Worm (Caenorhabditis elegans) whole organism, L4 larva: ENCODE results near the gene F58H1.6.

ENCODE experiments used
- cey-2 ChIP-seq: sonication (generic microtip); optimal IDR thresholded peaks from 3 replicates; lab custom pipeline; 2017; ENCODE audit warnings: missing genetic modification characterization, mild to moderate bottlenecking, missing compliant biosample characterization, antibody characterized with exemption, borderline replicate concordance; ENCODE audit not compliant: insufficient read depth
- fkh-10 ChIP-seq: fragments of 150-350 bp; optimal IDR thresholded peaks from 2 replicates; lab custom pipeline; 2014; ENCODE audit warnings: missing biosample characterization, missing genetic modification reagents, missing genetic modification characterization
- lir-3 ChIP-seq: sonication (generic microtip); optimal IDR thresholded peaks from 2 replicates; lab custom pipeline; 2016; ENCODE audit warnings: mild to moderate bottlenecking, missing genetic modification characterization, missing compliant biosample characterization
- nhr-11 ChIP-seq: fragments of 150-350 bp; optimal IDR thresholded peaks from 2 replicates; lab custom pipeline; 2014; ENCODE audit warnings: missing biosample characterization, missing genetic modification characterization
- ztf-7 ChIP-seq: fragments of 150-350 bp; optimal IDR thresholded peaks from 2 replicates; lab custom pipeline; 2014; ENCODE audit warnings: missing biosample characterization, missing genetic modification characterization

DNA sequence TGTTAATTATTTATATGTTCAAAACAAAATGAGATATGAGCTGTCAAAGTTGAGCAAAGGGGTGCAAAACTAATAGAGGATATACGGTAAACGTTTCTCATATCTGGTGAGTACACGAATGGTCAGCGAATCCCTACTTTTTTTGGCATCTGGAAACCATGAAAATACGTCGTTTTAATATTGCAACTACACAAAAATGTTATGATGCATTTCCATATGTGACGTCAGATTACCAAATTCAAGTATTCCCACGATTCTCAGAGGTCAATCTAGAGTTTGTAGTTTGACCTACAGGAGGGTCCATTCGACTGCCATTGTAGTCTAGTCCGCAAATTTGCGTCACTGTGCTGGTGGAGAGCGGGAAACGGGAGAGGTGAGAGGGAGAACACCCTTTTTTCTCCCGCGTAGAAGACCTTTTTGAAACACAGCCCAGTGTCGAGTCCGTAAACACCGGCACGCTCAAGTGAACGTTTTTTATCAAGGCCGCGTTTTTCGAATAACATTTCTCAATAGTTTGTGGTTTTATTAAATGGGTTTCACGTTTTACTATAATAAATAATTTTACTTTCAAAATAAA lies 46.0 kb upstream of the F58H1.6 start:
- TF ChIP-seq nhr-11 (no peak), fkh-10 (GFP tag; lab: Kevin White, UChicago) (no peak), cey-2 (tag; lab: Kevin White, UChicago) (no peak), lir-3 (tag; lab: Kevin White, UChicago) (no peak), ztf-7 (tag; lab: Kevin White, UChicago) (no peak)
